Fruit fly (Drosophila melanogaster) whole organism, prepupa: ENCODE data around the gene E23.

Source experiments
- CG10631 ChIP-seq: fragments of 200-800 bp; sonication (Bioruptor generic); optimal IDR thresholded peaks from 2 replicates; lab custom pipeline; 2016; ENCODE audit warnings: missing biosample characterization, missing genetic modification characterization
- CG10669 ChIP-seq: fragments of 200-800 bp; sonication (Bioruptor generic); optimal IDR thresholded peaks from 3 replicates; lab custom pipeline; 2018; ENCODE audit warnings: missing biosample characterization, mild to moderate bottlenecking, missing genetic modification characterization, moderate library complexity
- CG11294 ChIP-seq: fragments of 200-800 bp; sonication (Bioruptor generic); IDR thresholded peaks from 2 replicates; pipeline ENCODE4 v1.3.6; 2022; ENCODE audit warnings: missing biosample characterization, missing genetic modification characterization
- CG11762 ChIP-seq: fragments of 200-800 bp; sonication (Bioruptor generic); optimal IDR thresholded peaks from 3 replicates; lab custom pipeline; 2016; ENCODE audit warnings: missing biosample characterization, missing genetic modification characterization; ENCODE audit not compliant: insufficient read depth
- CG15336 ChIP-seq: fragments of 200-800 bp; sonication (Bioruptor generic); IDR thresholded peaks from 2 replicates; pipeline ENCODE4 v1.3.6; 2022; ENCODE audit warnings: missing biosample characterization, missing genetic modification characterization
- CG16779 ChIP-seq: fragments of 200-800 bp; sonication (Bioruptor generic); optimal IDR thresholded peaks from 3 replicates; lab custom pipeline; 2017; ENCODE audit warnings: missing biosample characterization, mild to moderate bottlenecking, missing genetic modification characterization
- CG32006 ChIP-seq: fragments of 200-800 bp; sonication (Bioruptor generic); optimal IDR thresholded peaks from 3 replicates; lab custom pipeline; 2017; ENCODE audit warnings: missing biosample characterization, mild to moderate bottlenecking, missing genetic modification characterization
- CG34406 ChIP-seq: fragments of 200-800 bp; sonication (Bioruptor generic); optimal IDR thresholded peaks from 3 replicates; lab custom pipeline; 2016; ENCODE audit warnings: missing biosample characterization, missing genetic modification characterization
- CG6163 ChIP-seq: fragments of 200-800 bp; sonication (Bioruptor generic); IDR thresholded peaks from 3 replicates; pipeline ENCODE4 v1.3.6; 2022; ENCODE audit warnings: missing biosample characterization, missing genetic modification characterization
- CG6792 ChIP-seq: fragments of 200-800 bp; sonication (Bioruptor generic); optimal IDR thresholded peaks from 3 replicates; lab custom pipeline; 2016; ENCODE audit warnings: missing biosample characterization, missing genetic modification characterization
- CG6808 ChIP-seq: fragments of 200-800 bp; sonication (Bioruptor generic); optimal IDR thresholded peaks from 3 replicates; lab custom pipeline; 2017; ENCODE audit warnings: missing biosample characterization, missing genetic modification characterization, mild to moderate bottlenecking, moderate library complexity, missing genetic modification reagents
- CG8119 ChIP-seq: fragments of 200-800 bp; sonication (Bioruptor generic); IDR thresholded peaks from 3 replicates; pipeline ENCODE4 v1.3.6; 2022; ENCODE audit warnings: missing biosample characterization, missing genetic modification characterization
- CG8632 ChIP-seq: fragments of 200-800 bp; sonication (Bioruptor generic); optimal IDR thresholded peaks from 3 replicates; lab custom pipeline; 2016; ENCODE audit warnings: missing biosample characterization, missing genetic modification characterization
- CG9139 ChIP-seq: fragments of 200-800 bp; sonication (Bioruptor generic); optimal IDR thresholded peaks from 3 replicates; lab custom pipeline; 2017; ENCODE audit warnings: missing biosample characterization, mild to moderate bottlenecking, missing genetic modification characterization
- Eip75B ChIP-seq: fragments of 200-800 bp; sonication (Bioruptor generic); optimal IDR thresholded peaks from 3 replicates; lab custom pipeline; 2016; ENCODE audit warnings: missing biosample characterization, missing genetic modification characterization
- Ets21C ChIP-seq: fragments of 200-800 bp; sonication (Bioruptor generic); optimal IDR thresholded peaks from 3 replicates; lab custom pipeline; 2016; ENCODE audit warnings: missing biosample characterization, missing genetic modification characterization
- Ets96B ChIP-seq: fragments of 200-800 bp; optimal IDR thresholded peaks from 2 replicates; lab custom pipeline; 2019; ENCODE audit warnings: missing biosample characterization, mild to moderate bottlenecking, missing genetic modification characterization, moderate library complexity
- Lpt ChIP-seq: fragments of 200-800 bp; sonication (Bioruptor generic); optimal IDR thresholded peaks from 3 replicates; lab custom pipeline; 2016; ENCODE audit warnings: missing biosample characterization, missing genetic modification characterization
- Met ChIP-seq: fragments of 200-800 bp; sonication (Bioruptor generic); optimal IDR thresholded peaks from 3 replicates; lab custom pipeline; 2016; ENCODE audit warnings: missing biosample characterization, missing genetic modification characterization
- OdsH ChIP-seq: fragments of 200-800 bp; sonication (Bioruptor generic); optimal IDR thresholded peaks from 3 replicates; lab custom pipeline; 2016; ENCODE audit warnings: missing biosample characterization, missing genetic modification characterization
- Smox ChIP-seq: fragments of 200-800 bp; sonication (Bioruptor generic); optimal IDR thresholded peaks from 3 replicates; lab custom pipeline; 2016; ENCODE audit warnings: missing biosample characterization, missing genetic modification characterization
- Sox102F ChIP-seq: fragments of 200-800 bp; sonication (Bioruptor generic); optimal IDR thresholded peaks from 2 replicates; lab custom pipeline; 2016; ENCODE audit warnings: missing biosample characterization, mild to moderate bottlenecking, missing genetic modification characterization
- achi ChIP-seq: fragments of 200-800 bp; sonication (Bioruptor generic); optimal IDR thresholded peaks from 3 replicates; lab custom pipeline; 2016; ENCODE audit warnings: missing biosample characterization, missing genetic modification characterization
- acj6 ChIP-seq: fragments of 200-800 bp; sonication (Bioruptor generic); optimal IDR thresholded peaks from 3 replicates; lab custom pipeline; 2016; ENCODE audit warnings: missing biosample characterization, missing genetic modification characterization
- cyc ChIP-seq: fragments of 200-800 bp; sonication (Bioruptor generic); optimal IDR thresholded peaks from 3 replicates; lab custom pipeline; 2016; ENCODE audit warnings: missing biosample characterization, missing genetic modification characterization
- dsx ChIP-seq: fragments of 200-800 bp; optimal IDR thresholded peaks from 3 replicates; lab custom pipeline; 2019; ENCODE audit warnings: missing biosample characterization, mild to moderate bottlenecking, missing genetic modification characterization, moderate library complexity; ENCODE audit not compliant: poor library complexity, severe bottlenecking
- fkh ChIP-seq: fragments of 200-800 bp; sonication (Bioruptor generic); optimal IDR thresholded peaks from 3 replicates; lab custom pipeline; 2017; ENCODE audit warnings: missing biosample characterization, mild to moderate bottlenecking, missing genetic modification characterization, moderate library complexity
- lz ChIP-seq: fragments of 200-800 bp; sonication (Bioruptor generic); optimal IDR thresholded peaks from 3 replicates; lab custom pipeline; 2016; ENCODE audit warnings: missing biosample characterization, missing genetic modification characterization
- net ChIP-seq: fragments of 200-800 bp; sonication (Bioruptor generic); optimal IDR thresholded peaks from 3 replicates; lab custom pipeline; 2016; ENCODE audit warnings: missing biosample characterization, missing genetic modification characterization
- pdm3 ChIP-seq: fragments of 200-800 bp; sonication (Bioruptor generic); optimal IDR thresholded peaks from 3 replicates; lab custom pipeline; 2016; ENCODE audit warnings: missing biosample characterization, missing genetic modification characterization
- svp ChIP-seq: fragments of 200-800 bp; sonication (Bioruptor generic); peaks from one replicate; lab custom pipeline; 2016; ENCODE audit warnings: missing biosample characterization, missing genetic modification characterization
- topi ChIP-seq: fragments of 200-800 bp; sonication (Bioruptor generic); optimal IDR thresholded peaks from 3 replicates; lab custom pipeline; 2016; ENCODE audit warnings: missing biosample characterization, missing genetic modification characterization
- vri ChIP-seq: fragments of 200-800 bp; sonication (Bioruptor generic); optimal IDR thresholded peaks from 3 replicates; lab custom pipeline; 2016; ENCODE audit warnings: missing biosample characterization, mild to moderate bottlenecking, missing genetic modification characterization

The E23 gene

DNA sequence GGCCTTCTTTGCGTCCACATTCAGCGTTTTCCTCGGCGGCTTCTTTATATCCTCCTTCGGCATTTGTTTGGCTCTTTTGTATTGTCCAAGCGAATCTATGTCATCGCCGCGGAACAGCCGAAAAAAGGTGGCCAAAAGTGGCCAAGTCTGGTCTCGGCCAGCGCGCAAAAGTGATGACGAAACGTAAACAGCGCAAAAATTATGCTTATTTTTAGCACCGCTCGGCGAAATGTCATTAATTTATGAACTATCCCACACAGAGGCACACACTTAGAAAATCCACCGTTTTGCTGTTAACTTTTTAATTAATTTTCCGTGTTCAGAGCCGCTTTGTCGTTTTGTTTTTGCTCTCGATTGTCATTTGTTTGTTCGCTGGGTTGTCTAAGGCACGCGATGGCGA lies 16.3 kb upstream of the E23 start:
- TF ChIP-seq acj6 (GFP tag; lab: Kevin White, UChicago), result no peak
- TF ChIP-seq CG6808, result no peak
- TF ChIP-seq Lpt (GFP tag; lab: Kevin White, UChicago), result no peak
- TF ChIP-seq CG6792 (GFP tag; lab: Kevin White, UChicago), result no peak
- TF ChIP-seq Ets96B (tag; lab: Kevin White, UChicago), result no peak
- no peak for TF ChIP-seq CG10631 (GFP tag; lab: Kevin White, UChicago)
- no peak for TF ChIP-seq svp
- no peak for TF ChIP-seq CG32006 (GFP tag; lab: Kevin White, UChicago)
- TF ChIP-seq CG6163 (GFP tag; lab: Robert Waterston, UW), result no peak
- no peak for TF ChIP-seq CG15336
- TF ChIP-seq vri (GFP tag; lab: Kevin White, UChicago), result no peak
- TF ChIP-seq Ets21C, result no peak
- TF ChIP-seq lz (GFP tag; lab: Kevin White, UChicago), result no peak
- TF ChIP-seq CG8119 (GFP tag; lab: Robert Waterston, UW), result no peak
- no peak for TF ChIP-seq dsx (GFP tag; lab: Kevin White, UChicago)
- no peak for TF ChIP-seq Met (GFP tag; lab: Kevin White, UChicago)
- no peak for TF ChIP-seq CG34406
- TF ChIP-seq, all 60 proteins: peak for 0

- peak; percentile 97 for TF ChIP-seq svp
- no peak for TF ChIP-seq CG32006 (GFP tag; lab: Kevin White, UChicago)
Measured at dm6 chr2L:3369822-3370221, 15.2 kb upstream of the E23 start.

DNA sequence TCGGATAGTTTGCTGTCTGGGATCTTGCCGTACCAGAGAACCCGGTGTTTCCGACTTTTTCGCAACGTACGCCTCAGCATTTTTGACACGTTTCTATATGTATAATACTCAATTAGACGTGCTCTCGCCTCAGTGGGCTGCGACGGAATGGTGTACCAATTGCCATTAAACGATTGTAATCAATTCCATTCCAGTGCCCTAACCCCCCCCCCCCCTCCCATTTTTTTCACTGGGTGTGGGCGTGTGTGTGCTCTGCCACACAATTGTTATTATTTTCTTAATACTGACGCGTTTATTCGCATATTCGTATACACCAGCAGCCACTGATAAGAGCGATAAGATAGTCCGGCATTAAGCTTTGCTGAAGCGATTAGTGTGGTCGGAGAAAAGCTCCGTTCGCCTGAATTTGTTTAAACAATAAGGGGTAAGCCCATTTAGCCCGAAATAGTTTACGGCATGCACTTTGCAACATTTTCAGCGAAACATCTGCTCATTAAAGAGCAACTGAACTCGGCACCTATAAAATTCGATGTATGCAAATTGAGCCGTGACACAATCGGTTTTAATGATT lies 14.5 kb upstream of the E23 start:
- peak; percentile 17 for TF ChIP-seq fkh (GFP tag; lab: Kevin White, UChicago)
- TF ChIP-seq svp, result peak; percentile 8
- TF ChIP-seq OdsH, result no peak
- peak; percentile 1 for TF ChIP-seq CG8632 (GFP tag; lab: Kevin White, UChicago)
- TF ChIP-seq Eip75B (GFP tag; lab: Kevin White, UChicago), result no peak
- TF ChIP-seq CG10631 (GFP tag; lab: Kevin White, UChicago), result no peak
- no peak for TF ChIP-seq pdm3 (GFP tag; lab: Kevin White, UChicago)
- TF ChIP-seq net (GFP tag; lab: Kevin White, UChicago), result no peak
- TF ChIP-seq CG6808, result no peak
- TF ChIP-seq CG16779 (tag; lab: Kevin White, UChicago), result no peak
- no peak for TF ChIP-seq CG11762 (GFP tag; lab: Kevin White, UChicago)
- TF ChIP-seq CG10669 (GFP tag; lab: Kevin White, UChicago), result no peak
- peak; percentile 17 for TF ChIP-seq vri (GFP tag; lab: Kevin White, UChicago)

dm6 chr2L:3368425-3368824 lies 13.8 kb upstream of the E23 start:
- TF ChIP-seq CG6808, result no peak
- no peak for TF ChIP-seq CG16779 (tag; lab: Kevin White, UChicago)
- TF ChIP-seq Sox102F (GFP tag; lab: Kevin White, UChicago), result no peak
- no peak for TF ChIP-seq Met (GFP tag; lab: Kevin White, UChicago)
- no peak for TF ChIP-seq CG11762 (GFP tag; lab: Kevin White, UChicago)
- no peak for TF ChIP-seq dsx (GFP tag; lab: Kevin White, UChicago)
- no peak for TF ChIP-seq pdm3 (GFP tag; lab: Kevin White, UChicago)
- TF ChIP-seq Smox (GFP tag; lab: Kevin White, UChicago), result no peak
- TF ChIP-seq CG34406, result no peak
- no peak for TF ChIP-seq topi (GFP tag; lab: Kevin White, UChicago)
- no peak for TF ChIP-seq CG9139 (GFP tag; lab: Kevin White, UChicago)
- no peak for TF ChIP-seq CG11294
- no peak for TF ChIP-seq achi (GFP tag; lab: Kevin White, UChicago)
- no peak for TF ChIP-seq CG10669 (GFP tag; lab: Kevin White, UChicago)
- TF ChIP-seq cyc (GFP tag; lab: Kevin White, UChicago), result no peak
- TF ChIP-seq, all 60 proteins: peak for 0
